Worm (Caenorhabditis elegans) whole organism, late embryonic: Measurements from ENCODE around the gene F48F5.6.

Source experiments
- ahr-1 ChIP-seq: sonication (generic microtip); optimal IDR thresholded peaks from 2 replicates; lab custom pipeline; 2016; ENCODE audit warnings: missing genetic modification characterization, missing compliant biosample characterization
- ttx-3 ChIP-seq: sonication (generic microtip); optimal IDR thresholded peaks from 2 replicates; lab custom pipeline; 2016; ENCODE audit warnings: missing genetic modification reagents, missing genetic modification characterization, missing compliant biosample characterization

DNA sequence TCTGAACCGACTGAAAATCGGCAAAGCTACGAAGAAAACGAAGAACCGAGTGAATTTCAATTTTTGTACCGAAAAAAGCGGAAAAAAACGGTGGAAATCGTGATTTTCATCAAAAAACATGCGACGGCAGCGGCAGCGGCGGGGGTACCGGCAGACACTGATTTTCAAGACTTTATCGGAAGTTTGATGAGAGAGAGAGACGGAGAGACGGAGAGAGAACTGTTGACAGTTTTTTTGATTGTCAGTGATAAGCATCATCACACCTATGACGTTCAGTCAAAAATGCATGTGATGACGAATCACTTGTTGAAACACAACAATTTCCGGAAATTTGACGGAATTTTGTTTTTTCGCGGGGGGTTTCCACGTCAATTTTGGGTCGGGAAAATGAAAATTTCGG is 39.6 kb downstream of the F48F5.6 start:
- TF ChIP-seq ahr-1 (tag; lab: Kevin White, UChicago) (no peak), ttx-3 (tag; lab: Kevin White, UChicago) (no peak)
